Worm (Caenorhabditis elegans) whole organism, late embryonic: ENCODE data around the gene T26C11.9.
A peak's percentile ranks its signal among the peaks of the same experiment; 100 is the strongest.

ENCODE experiments used
- C38D4.7 ChIP-seq: fragments of 200-800 bp; sonication (Bioruptor generic); optimal IDR thresholded peaks from 2 replicates; lab custom pipeline; 2018; ENCODE audit warnings: mild to moderate bottlenecking, missing genetic modification characterization, moderate library complexity, missing compliant biosample characterization
- F13H6.1 ChIP-seq: sonication (generic microtip); optimal IDR thresholded peaks from 2 replicates; lab custom pipeline; 2016; ENCODE audit warnings: missing genetic modification characterization, missing compliant biosample characterization
- K09A11.1 ChIP-seq: sonication (generic microtip); optimal IDR thresholded peaks from 2 replicates; lab custom pipeline; 2017; ENCODE audit warnings: antibody characterized with exemption, mild to moderate bottlenecking, missing genetic modification characterization, missing compliant biosample characterization; ENCODE audit not compliant: insufficient read depth
- T23F11.4 ChIP-seq: fragments of 200-800 bp; sonication (Bioruptor generic); optimal IDR thresholded peaks from 2 replicates; lab custom pipeline; 2018; ENCODE audit warnings: mild to moderate bottlenecking, missing genetic modification characterization, missing compliant biosample characterization
- Y22D7AL.16 ChIP-seq: sonication (generic microtip); optimal IDR thresholded peaks from 2 replicates; lab custom pipeline; 2016; ENCODE audit warnings: missing genetic modification characterization, missing compliant biosample characterization
- ahr-1 ChIP-seq: sonication (generic microtip); optimal IDR thresholded peaks from 2 replicates; lab custom pipeline; 2016; ENCODE audit warnings: missing genetic modification characterization, missing compliant biosample characterization
- ceh-14 ChIP-seq: sonication (generic microtip); optimal IDR thresholded peaks from 2 replicates; lab custom pipeline; 2016; ENCODE audit warnings: missing genotype, missing genetic modification characterization, missing compliant biosample characterization
- ceh-18 ChIP-seq: sonication (generic microtip); optimal IDR thresholded peaks from 2 replicates; lab custom pipeline; 2016; ENCODE audit warnings: missing genetic modification characterization, missing compliant biosample characterization
- ceh-2 ChIP-seq: sonication (generic microtip); optimal IDR thresholded peaks from 2 replicates; lab custom pipeline; 2016; ENCODE audit warnings: missing genotype, missing genetic modification characterization, missing compliant biosample characterization
- ceh-22 ChIP-seq: sonication (generic microtip); optimal IDR thresholded peaks from 2 replicates; lab custom pipeline; 2017; ENCODE audit warnings: missing biosample characterization, missing genetic modification characterization
- ceh-24 ChIP-seq: sonication (generic microtip); optimal IDR thresholded peaks from 2 replicates; lab custom pipeline; 2016; ENCODE audit warnings: mild to moderate bottlenecking, missing genetic modification characterization, missing compliant biosample characterization
- ceh-34 ChIP-seq: sonication (generic microtip); optimal IDR thresholded peaks from 2 replicates; lab custom pipeline; 2016; ENCODE audit warnings: mild to moderate bottlenecking, missing genetic modification characterization, missing compliant biosample characterization
- ceh-45 ChIP-seq: fragments of 200-800 bp; sonication (Bioruptor generic); IDR thresholded peaks from 2 replicates; pipeline ENCODE4 v1.3.6; 2022; ENCODE audit warnings: missing genetic modification reagents, missing genetic modification characterization, missing compliant biosample characterization
- ceh-9 ChIP-seq: sonication (generic microtip); optimal IDR thresholded peaks from 2 replicates; lab custom pipeline; 2016; ENCODE audit warnings: mild to moderate bottlenecking, missing genetic modification characterization, inconsistent platforms, missing compliant biosample characterization
- che-1 ChIP-seq: sonication (generic microtip); optimal IDR thresholded peaks from 2 replicates; lab custom pipeline; 2016; ENCODE audit warnings: mild to moderate bottlenecking, missing genetic modification characterization, missing compliant biosample characterization
- ets-4 ChIP-seq: sonication (generic microtip); optimal IDR thresholded peaks from 2 replicates; lab custom pipeline; 2016; ENCODE audit warnings: missing genetic modification characterization, missing compliant biosample characterization
- eyg-1 ChIP-seq: sonication (generic microtip); optimal IDR thresholded peaks from 2 replicates; lab custom pipeline; 2016; ENCODE audit warnings: missing genotype, missing genetic modification characterization, missing compliant biosample characterization
- fkh-10 ChIP-seq: fragments of 150-350 bp; optimal IDR thresholded peaks from 2 replicates; lab custom pipeline; 2014; ENCODE audit warnings: missing biosample characterization, missing genetic modification reagents, missing genetic modification characterization
- gmeb-2 ChIP-seq: sonication (generic microtip); optimal IDR thresholded peaks from 2 replicates; lab custom pipeline; 2016; ENCODE audit warnings: missing genetic modification characterization, inconsistent platforms, missing compliant biosample characterization
- hlh-13 ChIP-seq: fragments of 200-800 bp; sonication (Bioruptor generic); optimal IDR thresholded peaks from 2 replicates; lab custom pipeline; 2018; ENCODE audit warnings: mild to moderate bottlenecking, missing genetic modification characterization, missing compliant biosample characterization
- hlh-15 ChIP-seq: sonication (generic microtip); optimal IDR thresholded peaks from 2 replicates; lab custom pipeline; 2016; ENCODE audit warnings: missing genetic modification characterization, missing compliant biosample characterization
- hlh-6 ChIP-seq: sonication (generic microtip); optimal IDR thresholded peaks from 2 replicates; lab custom pipeline; 2016; ENCODE audit warnings: missing genotype, missing genetic modification characterization, missing compliant biosample characterization
- hlh-8 ChIP-seq: sonication (generic microtip); optimal IDR thresholded peaks from 2 replicates; lab custom pipeline; 2016; ENCODE audit warnings: missing genotype, missing genetic modification characterization, missing compliant biosample characterization
- lim-6 ChIP-seq: sonication (generic microtip); optimal IDR thresholded peaks from 2 replicates; lab custom pipeline; 2016; ENCODE audit warnings: missing genetic modification characterization, missing compliant biosample characterization
- madf-2 ChIP-seq: sonication (generic microtip); optimal IDR thresholded peaks from 2 replicates; lab custom pipeline; 2017; ENCODE audit warnings: missing genetic modification characterization, missing compliant biosample characterization
- nhr-11 ChIP-seq: fragments of 150-350 bp; optimal IDR thresholded peaks from 2 replicates; lab custom pipeline; 2014; ENCODE audit warnings: missing biosample characterization, missing genetic modification characterization
- npax-4 ChIP-seq: sonication (generic microtip); optimal IDR thresholded peaks from 2 replicates; lab custom pipeline; 2016; ENCODE audit warnings: missing genetic modification characterization, missing compliant biosample characterization
- pag-3 ChIP-seq: sonication (generic microtip); optimal IDR thresholded peaks from 2 replicates; lab custom pipeline; 2016; ENCODE audit warnings: missing compliant biosample characterization, missing genetic modification characterization, borderline replicate concordance
- pha-2 ChIP-seq: sonication (generic microtip); optimal IDR thresholded peaks from 2 replicates; lab custom pipeline; 2017; ENCODE audit warnings: mild to moderate bottlenecking, missing genetic modification characterization, missing compliant biosample characterization
- pqm-1 ChIP-seq: sonication (generic microtip); optimal IDR thresholded peaks from 2 replicates; lab custom pipeline; 2016; ENCODE audit warnings: missing genetic modification characterization, missing compliant biosample characterization
- rnt-1 ChIP-seq: sonication (generic microtip); optimal IDR thresholded peaks from 2 replicates; lab custom pipeline; 2016; ENCODE audit warnings: missing genetic modification characterization, missing compliant biosample characterization
- sdc-2 ChIP-seq: sonication (generic microtip); optimal IDR thresholded peaks from 2 replicates; lab custom pipeline; 2016; ENCODE audit warnings: missing genotype, missing genetic modification characterization, missing compliant biosample characterization
- sox-4 ChIP-seq: sonication (generic microtip); optimal IDR thresholded peaks from 2 replicates; lab custom pipeline; 2017; ENCODE audit warnings: mild to moderate bottlenecking, missing genetic modification characterization, inconsistent platforms, missing compliant biosample characterization
- tbx-2 ChIP-seq: sonication (generic microtip); optimal IDR thresholded peaks from 2 replicates; lab custom pipeline; 2016; ENCODE audit warnings: missing genetic modification characterization, missing compliant biosample characterization
- unc-3 ChIP-seq, 2 experiments: fragments of 200-800 bp in 1 of 2; sonication (Bioruptor generic) in 1 of 2; sonication (generic microtip) in 1 of 2; conservative IDR thresholded peaks in 1 of 2; optimal IDR thresholded peaks in 1 of 2; 2 replicates each; pipeline versions ENCODE4 v1.3.6 to Lab custom; 2016 to 2022; ENCODE audit warnings: missing compliant biosample characterization in 2 of 2, missing genetic modification characterization in 2 of 2, missing genetic modification reagents in 1 of 2
- unc-42 ChIP-seq: sonication (generic microtip); optimal IDR thresholded peaks from 2 replicates; lab custom pipeline; 2016; ENCODE audit warnings: missing genotype, missing genetic modification characterization, missing compliant biosample characterization
- unc-55 ChIP-seq: sonication (generic microtip); optimal IDR thresholded peaks from 2 replicates; lab custom pipeline; 2017; ENCODE audit warnings: missing biosample characterization, missing genetic modification reagents, missing genetic modification characterization
- unc-86 ChIP-seq: sonication (generic microtip); optimal IDR thresholded peaks from 2 replicates; lab custom pipeline; 2016; ENCODE audit warnings: missing genetic modification characterization, missing compliant biosample characterization
- zip-5 ChIP-seq: sonication (generic microtip); optimal IDR thresholded peaks from 2 replicates; lab custom pipeline; 2016; ENCODE audit warnings: missing genetic modification characterization, missing compliant biosample characterization

T26C11.9 gene

ce11 chrX:1897243-1897642 lies 43.6 kb upstream of the T26C11.9 start, which contains the start of gene B0294.1:
B0294.1 (minus strand) TSS chrX:1897343.
- TF ChIP-seq ceh-45 (GFP tag; lab: Robert Waterston, UW): no peak
- no peak for TF ChIP-seq pqm-1 (tag; lab: Kevin White, UChicago)
- no peak for TF ChIP-seq ets-4 (tag; lab: Kevin White, UChicago)
- TF ChIP-seq T23F11.4 (GFP tag; lab: Kevin White, UChicago): no peak
- TF ChIP-seq nhr-11 (tag; lab: Kevin White, UChicago): no peak
- TF ChIP-seq unc-55: no peak
- TF ChIP-seq, all 69 proteins: peak for 0

- TF ChIP-seq T23F11.4 (GFP tag; lab: Kevin White, UChicago) (no peak), unc-3 (GFP tag; conservative IDR thresholded peaks at IDR 0.05; lab: Robert Waterston, UW) (no peak), unc-3 (tag; optimal IDR thresholded peaks at IDR 0.05; lab: Kevin White, UChicago) (no peak), unc-55 (no peak), unc-86 (tag; lab: Kevin White, UChicago) (no peak), rnt-1 (no peak), hlh-6 (tag; lab: Kevin White, UChicago) (no peak), ceh-14 (tag; lab: Kevin White, UChicago) (no peak), lim-6 (no peak), ceh-34 (tag; lab: Kevin White, UChicago) (no peak), pha-2 (tag; lab: Kevin White, UChicago) (no peak), C38D4.7 (GFP tag; lab: Kevin White, UChicago) (no peak)
Observed at ce11 chrX:1891887-1892286, 38.2 kb upstream of the T26C11.9 start, which contains the start of gene B0294.3. B0294.3 (plus strand) TSS chrX:1892187.

ce11 chrX:1890817-1891216 lies 37.2 kb upstream of the T26C11.9 start:
- no peak for TF ChIP-seq zip-5 (tag; lab: Kevin White, UChicago)
- no peak for TF ChIP-seq hlh-13 (GFP tag; lab: Kevin White, UChicago)
- TF ChIP-seq fkh-10 (GFP tag; lab: Kevin White, UChicago): no peak
- TF ChIP-seq pag-3 (tag; lab: Kevin White, UChicago): no peak
- no peak for TF ChIP-seq F13H6.1 (tag; lab: Kevin White, UChicago)
- no peak for TF ChIP-seq ceh-34 (tag; lab: Kevin White, UChicago)
- TF ChIP-seq ahr-1: no peak
- TF ChIP-seq ceh-24 (tag; lab: Kevin White, UChicago): no peak
- no peak for TF ChIP-seq C38D4.7 (GFP tag; lab: Kevin White, UChicago)
- no peak for TF ChIP-seq madf-2 (tag; lab: Kevin White, UChicago)
- TF ChIP-seq sox-4: no peak
- TF ChIP-seq eyg-1: no peak
- TF ChIP-seq ceh-9 (tag; lab: Kevin White, UChicago): no peak
- TF ChIP-seq pha-2 (tag; lab: Kevin White, UChicago): no peak
- no peak for TF ChIP-seq ceh-22
- TF ChIP-seq K09A11.1 (tag; lab: Kevin White, UChicago): no peak
- TF ChIP-seq gmeb-2: no peak

- TF ChIP-seq ceh-18 (tag; lab: Kevin White, UChicago) (peak; percentile 18), ceh-34 (tag; lab: Kevin White, UChicago) (no peak), hlh-6 (tag; lab: Kevin White, UChicago) (no peak), ceh-24 (tag; lab: Kevin White, UChicago) (no peak), ceh-2 (tag; lab: Kevin White, UChicago) (no peak), unc-42 (peak; percentile 4), che-1 (tag; lab: Kevin White, UChicago) (no peak), npax-4 (tag; lab: Kevin White, UChicago) (no peak), unc-86 (tag; lab: Kevin White, UChicago) (no peak), tbx-2 (tag; lab: Kevin White, UChicago) (peak; percentile 42), unc-55 (no peak), hlh-15 (no peak), ahr-1 (no peak), hlh-8 (no peak), Y22D7AL.16 (tag; lab: Kevin White, UChicago) (no peak), T23F11.4 (GFP tag; lab: Kevin White, UChicago) (no peak), pag-3 (tag; lab: Kevin White, UChicago) (no peak), sdc-2 (tag; lab: Kevin White, UChicago) (peak; percentile 98), ceh-14 (tag; lab: Kevin White, UChicago) (peak; percentile 30), pha-2 (tag; lab: Kevin White, UChicago) (no peak), fkh-10 (GFP tag; lab: Kevin White, UChicago) (no peak), K09A11.1 (tag; lab: Kevin White, UChicago) (no peak)
Observed at ce11 chrX:1888445-1889035, 34.9 kb upstream of the T26C11.9 start.
